Fruit fly (Drosophila melanogaster) whole organism, embryonic: ENCODE results near the gene Tfb5.

Experiments used
- Abd-B ChIP-seq: fragments of 200-800 bp; sonication (Bioruptor generic); optimal IDR thresholded peaks from 2 replicates; lab custom pipeline; 2018; ENCODE audit warnings: missing biosample characterization, mild to moderate bottlenecking, missing genetic modification characterization, moderate library complexity
- Asciz ChIP-seq: fragments of 200-800 bp; sonication (Bioruptor generic); optimal IDR thresholded peaks from 2 replicates; lab custom pipeline; 2017; ENCODE audit warnings: missing biosample characterization, mild to moderate bottlenecking, missing genetic modification characterization, missing genetic modification reagents
- Bdp1 ChIP-seq: fragments of 200-800 bp; sonication (Bioruptor generic); optimal IDR thresholded peaks from 3 replicates; lab custom pipeline; 2016; ENCODE audit warnings: missing biosample characterization, missing genetic modification characterization
- BtbVII ChIP-seq: fragments of 200-800 bp; sonication (Bioruptor generic); optimal IDR thresholded peaks from 3 replicates; lab custom pipeline; 2017; ENCODE audit warnings: missing biosample characterization, mild to moderate bottlenecking, missing genetic modification characterization
- CG10147 ChIP-seq: fragments of 200-800 bp; sonication (Bioruptor generic); optimal IDR thresholded peaks from 2 replicates; lab custom pipeline; 2019; ENCODE audit warnings: missing biosample characterization, mild to moderate bottlenecking, missing genetic modification characterization, moderate library complexity
- CG10431 ChIP-seq: fragments of 200-800 bp; sonication (Bioruptor generic); optimal IDR thresholded peaks from 3 replicates; lab custom pipeline; 2018; ENCODE audit warnings: missing biosample characterization, mild to moderate bottlenecking, missing genetic modification characterization
- CG11456 ChIP-seq: fragments of 200-800 bp; sonication (Bioruptor generic); IDR thresholded peaks from 3 replicates; pipeline ENCODE4 v1.3.6; 2022; ENCODE audit warnings: missing biosample characterization, missing genetic modification characterization
- CG14710 ChIP-seq: fragments of 200-800 bp; sonication (Bioruptor generic); optimal IDR thresholded peaks from 3 replicates; lab custom pipeline; 2019; ENCODE audit warnings: missing biosample characterization, mild to moderate bottlenecking, missing genetic modification characterization, moderate library complexity
- CG17359 ChIP-seq: fragments of 200-800 bp; sonication (Bioruptor generic); optimal IDR thresholded peaks from 3 replicates; lab custom pipeline; 2018; ENCODE audit warnings: missing biosample characterization, mild to moderate bottlenecking, missing genetic modification characterization, moderate library complexity
- CG18619 ChIP-seq: fragments of 200-800 bp; sonication (Bioruptor generic); optimal IDR thresholded peaks from 3 replicates; lab custom pipeline; 2017; ENCODE audit warnings: missing biosample characterization, mild to moderate bottlenecking, missing genetic modification characterization
- CG2199 ChIP-seq: fragments of 200-800 bp; sonication (Bioruptor generic); IDR thresholded peaks from 3 replicates; pipeline ENCODE4 v1.3.6; 2022; ENCODE audit warnings: missing biosample characterization, missing genetic modification characterization
- CG33213 ChIP-seq: fragments of 200-800 bp; sonication (Bioruptor generic); optimal IDR thresholded peaks from 3 replicates; lab custom pipeline; 2016; ENCODE audit warnings: missing biosample characterization, missing genetic modification characterization
- CG34376 ChIP-seq: fragments of 200-800 bp; sonication (Bioruptor generic); optimal IDR thresholded peaks from 2 replicates; lab custom pipeline; 2018; ENCODE audit warnings: missing biosample characterization, mild to moderate bottlenecking, missing genetic modification characterization
- CG3847 ChIP-seq: fragments of 200-800 bp; sonication (Bioruptor generic); IDR thresholded peaks from 2 replicates; pipeline ENCODE4 v1.3.6; 2022; ENCODE audit warnings: missing biosample characterization, missing genetic modification characterization
- CG4820 ChIP-seq: fragments of 200-800 bp; sonication (Bioruptor generic); optimal IDR thresholded peaks from 3 replicates; lab custom pipeline; 2016; ENCODE audit warnings: missing biosample characterization, missing genetic modification characterization
- CG6175 ChIP-seq: fragments of 200-800 bp; sonication (Bioruptor generic); IDR thresholded peaks from 3 replicates; pipeline ENCODE4 v1.3.6; 2022; ENCODE audit warnings: missing biosample characterization, missing genetic modification characterization
- CG7556 ChIP-seq: fragments of 200-800 bp; sonication (Bioruptor generic); optimal IDR thresholded peaks from 2 replicates; lab custom pipeline; 2017; ENCODE audit warnings: missing biosample characterization, mild to moderate bottlenecking, missing genetic modification characterization
- CG7839 ChIP-seq: fragments of 200-800 bp; sonication (Bioruptor generic); optimal IDR thresholded peaks from 3 replicates; lab custom pipeline; 2018; ENCODE audit warnings: missing biosample characterization, mild to moderate bottlenecking, missing genetic modification characterization, moderate library complexity
- CG8359 ChIP-seq: fragments of 200-800 bp; sonication (Bioruptor generic); optimal IDR thresholded peaks from 2 replicates; lab custom pipeline; 2017; ENCODE audit warnings: missing biosample characterization, mild to moderate bottlenecking, missing genetic modification characterization, borderline replicate concordance
- CG9876 ChIP-seq: fragments of 200-800 bp; sonication (Bioruptor generic); optimal IDR thresholded peaks from 2 replicates; lab custom pipeline; 2016; ENCODE audit warnings: missing biosample characterization, missing genetic modification characterization
- D ChIP-seq, 2 experiments: fragments of 200-800 bp in 1 of 2; fragments of >200 bp in 1 of 2; sonication (Bioruptor generic) in 1 of 2; optimal IDR thresholded peaks; 2 replicates in 1 of 2; 3 replicates in 1 of 2; lab custom pipeline; 2017; ENCODE audit warnings: mild to moderate bottlenecking in 1 of 2, missing biosample characterization in 1 of 2, missing genetic modification characterization in 1 of 2, missing genetic modification reagents in 1 of 2
- Dad ChIP-seq: fragments of 200-800 bp; sonication (Bioruptor generic); optimal IDR thresholded peaks from 3 replicates; lab custom pipeline; 2016; ENCODE audit warnings: missing biosample characterization, missing genetic modification characterization
- Dref ChIP-seq: fragments of 200-800 bp; sonication (Bioruptor generic); IDR thresholded peaks from 2 replicates; pipeline ENCODE4 v1.3.6; 2022; ENCODE audit warnings: missing biosample characterization, missing genetic modification characterization
- H2.0 ChIP-seq: fragments of 200-800 bp; sonication (Bioruptor generic); IDR thresholded peaks from 2 replicates; pipeline ENCODE4 v1.3.6; 2022; ENCODE audit warnings: missing biosample characterization, missing genetic modification characterization
- HLH3B ChIP-seq: fragments of 200-800 bp; sonication (Bioruptor generic); IDR thresholded peaks from 2 replicates; pipeline ENCODE4 v1.3.6; 2022; ENCODE audit warnings: missing biosample characterization, missing genetic modification characterization
- Kr ChIP-seq: fragments of 200-800 bp; sonication (Bioruptor generic); optimal IDR thresholded peaks from 2 replicates; lab custom pipeline; 2017; ENCODE audit warnings: missing biosample characterization, mild to moderate bottlenecking, missing genetic modification characterization
- Max ChIP-seq: fragments of 200-800 bp; sonication (Bioruptor generic); optimal IDR thresholded peaks from 2 replicates; lab custom pipeline; 2016; ENCODE audit warnings: missing biosample characterization, mild to moderate bottlenecking, missing genetic modification characterization
- Med ChIP-seq: fragments of 200-800 bp; sonication (Bioruptor generic); peaks from one replicate; lab custom pipeline; 2016; ENCODE audit warnings: missing biosample characterization, missing genetic modification characterization, mild to moderate bottlenecking, inconsistent platforms, moderate library complexity
- NC2α ChIP-seq: fragments of 200-800 bp; sonication (Bioruptor generic); optimal IDR thresholded peaks from 2 replicates; lab custom pipeline; 2016; ENCODE audit warnings: missing biosample characterization, missing genetic modification characterization
- Sin3A ChIP-seq: fragments of >200 bp; optimal IDR thresholded peaks from 2 replicates; lab custom pipeline; 2018
- Sox100B ChIP-seq: fragments of 200-800 bp; sonication (Bioruptor generic); optimal IDR thresholded peaks from 3 replicates; lab custom pipeline; 2018; ENCODE audit warnings: missing biosample characterization, mild to moderate bottlenecking, missing genetic modification characterization
- Ssrp ChIP-seq: fragments of 200-800 bp; sonication (Bioruptor generic); optimal IDR thresholded peaks from 2 replicates; lab custom pipeline; 2018; ENCODE audit warnings: missing biosample characterization, mild to moderate bottlenecking, missing genetic modification characterization, moderate library complexity
- cato ChIP-seq: fragments of 200-800 bp; sonication (Bioruptor generic); optimal IDR thresholded peaks from 2 replicates; lab custom pipeline; 2016; ENCODE audit warnings: missing biosample characterization, missing genetic modification characterization, borderline replicate concordance
- chm ChIP-seq: fragments of 200-800 bp; sonication (Bioruptor generic); IDR thresholded peaks from 2 replicates; pipeline ENCODE4 v1.3.6; 2022; ENCODE audit warnings: missing biosample characterization, missing genetic modification characterization
- da ChIP-seq: fragments of 200-800 bp; sonication (Bioruptor generic); optimal IDR thresholded peaks from 2 replicates; lab custom pipeline; 2016; ENCODE audit warnings: missing biosample characterization, missing genetic modification characterization
- dm ChIP-seq: fragments of 200-800 bp; sonication (Bioruptor generic); optimal IDR thresholded peaks from 3 replicates; lab custom pipeline; 2016; ENCODE audit warnings: missing biosample characterization, missing genetic modification characterization
- dmrt99B ChIP-seq: fragments of 200-800 bp; sonication (Bioruptor generic); optimal IDR thresholded peaks from 2 replicates; lab custom pipeline; 2018; ENCODE audit warnings: missing biosample characterization, mild to moderate bottlenecking, missing genetic modification characterization, moderate library complexity
- her ChIP-seq: fragments of 200-800 bp; sonication (Bioruptor generic); optimal IDR thresholded peaks from 2 replicates; lab custom pipeline; 2016; ENCODE audit warnings: missing biosample characterization, missing genetic modification characterization
- odd ChIP-seq: fragments of 200-800 bp; sonication (Bioruptor generic); optimal IDR thresholded peaks from 2 replicates; lab custom pipeline; 2017; ENCODE audit warnings: missing biosample characterization, mild to moderate bottlenecking, missing genetic modification characterization
- rib ChIP-seq: fragments of 200-800 bp; sonication (Bioruptor generic); IDR thresholded peaks from 2 replicates; pipeline ENCODE4 v1.3.6; 2022; ENCODE audit warnings: missing biosample characterization, missing genetic modification characterization
- ro ChIP-seq: fragments of 200-800 bp; sonication (Bioruptor generic); IDR thresholded peaks from 2 replicates; pipeline ENCODE4 v1.3.6; 2022; ENCODE audit warnings: missing biosample characterization, missing genetic modification characterization
- shn ChIP-seq: fragments of 200-800 bp; sonication (Bioruptor generic); optimal IDR thresholded peaks from 3 replicates; lab custom pipeline; 2016; ENCODE audit warnings: missing biosample characterization, missing genetic modification characterization
- ssp ChIP-seq: fragments of 200-800 bp; sonication (Bioruptor generic); IDR thresholded peaks from 2 replicates; pipeline ENCODE4 v1.3.6; 2022; ENCODE audit warnings: missing biosample characterization, missing genetic modification characterization
- tin ChIP-seq: fragments of 200-800 bp; sonication (Bioruptor generic); optimal IDR thresholded peaks from 3 replicates; lab custom pipeline; 2016; ENCODE audit warnings: missing biosample characterization, missing genetic modification characterization
- tx ChIP-seq: fragments of 200-800 bp; sonication (Bioruptor generic); optimal IDR thresholded peaks from 2 replicates; lab custom pipeline; 2016; ENCODE audit warnings: missing biosample characterization, missing genetic modification characterization
- unpg ChIP-seq: fragments of 200-800 bp; sonication (Bioruptor generic); optimal IDR thresholded peaks from 3 replicates; lab custom pipeline; 2018; ENCODE audit warnings: missing biosample characterization, mild to moderate bottlenecking, missing genetic modification characterization, moderate library complexity
- vfl ChIP-seq: fragments of 200-800 bp; sonication (Bioruptor generic); optimal IDR thresholded peaks from 2 replicates; lab custom pipeline; 2016; ENCODE audit warnings: missing biosample characterization, missing genetic modification characterization
- vnd ChIP-seq: fragments of 200-800 bp; sonication (Bioruptor generic); IDR thresholded peaks from 3 replicates; pipeline ENCODE4 v1.3.6; 2022; ENCODE audit warnings: missing biosample characterization, missing genetic modification characterization; ENCODE audit not compliant: partially characterized antibody
- wor ChIP-seq: fragments of 200-800 bp; sonication (Bioruptor generic); IDR thresholded peaks from 2 replicates; pipeline ENCODE4 v1.3.6; 2022; ENCODE audit warnings: missing biosample characterization, missing genetic modification characterization
- zen2 ChIP-seq: fragments of 200-800 bp; sonication (Bioruptor generic); IDR thresholded peaks from 3 replicates; pipeline ENCODE4 v1.3.6; 2022; ENCODE audit warnings: missing biosample characterization, missing genetic modification characterization; ENCODE audit not compliant: partially characterized antibody

The Tfb5 gene

dm6 chr2L:5052367-5052914 is 41.8 kb upstream of the Tfb5 start, which contains the start of gene senju (continued):
- TF ChIP-seq vnd (GFP tag; lab: Robert Waterston, UW) (peak; percentile 23; the same call in 1 of the 3 replicates), NC2α (peak; percentile 66), wor (GFP tag; lab: Robert Waterston, UW) (no peak), vfl (GFP tag; lab: Kevin White, UChicago) (peak; percentile 82), Ssrp (tag; lab: Kevin White, UChicago) (peak; percentile 66), CG8359 (GFP tag; lab: Kevin White, UChicago) (peak; percentile 63), CG17359 (tag; lab: Kevin White, UChicago) (peak; percentile 78), CG7839 (tag; lab: Kevin White, UChicago) (peak; percentile 79), CG11456 (peak; percentile 90), CG9876 (peak; percentile 66), dmrt99B (tag; lab: Kevin White, UChicago) (peak; percentile 78), odd (GFP tag; lab: Kevin White, UChicago) (peak; percentile 79), cato (GFP tag; lab: Kevin White, UChicago) (peak; percentile 58), Max (GFP tag; lab: Kevin White, UChicago) (peak; percentile 90), CG10147 (GFP tag; lab: Kevin White, UChicago) (peak; percentile 64), unpg (GFP tag; lab: Kevin White, UChicago) (peak; percentile 80), H2.0 (GFP tag; lab: Robert Waterston, UW) (peak; percentile 70), dm (peak; percentile 95), CG10431 (GFP tag; lab: Kevin White, UChicago) (peak; percentile 49), Sox100B (GFP tag; lab: Kevin White, UChicago) (peak; percentile 69), CG6175 (GFP tag; lab: Robert Waterston, UW) (peak; percentile 52; the same call in 2 of the 3 replicates), Kr (peak; percentile 33), Med (GFP tag; lab: Kevin White, UChicago) (peak; percentile 98), zen2 (no peak), da (GFP tag; lab: Kevin White, UChicago) (peak; percentile 22), CG2199 (GFP tag; lab: Robert Waterston, UW) (0 out of 3 replicates have a peak, but pooled peaks have one; percentile 35), CG34376 (peak; percentile 95), Dref (GFP tag; lab: Robert Waterston, UW) (peak; percentile 48), chm (GFP tag; lab: Robert Waterston, UW) (peak; percentile 87), HLH3B (GFP tag; lab: Robert Waterston, UW) (peak; percentile 78), CG33213 (GFP tag; lab: Kevin White, UChicago) (peak; percentile 81), her (GFP tag; lab: Kevin White, UChicago) (peak; percentile 91), CG4820 (GFP tag; lab: Kevin White, UChicago) (peak; percentile 64), Sin3A (lab: Kevin White, UChicago) (peak; percentile 77), CG3847 (GFP tag; lab: Robert Waterston, UW) (peak; percentile 90), tin (GFP tag; lab: Kevin White, UChicago) (peak; percentile 84), ssp (GFP tag; lab: Robert Waterston, UW) (peak; percentile 62), Dad (GFP tag; lab: Kevin White, UChicago) (peak; percentile 88), Asciz (GFP tag; lab: Kevin White, UChicago) (peak; percentile 74), CG18619 (GFP tag; lab: Kevin White, UChicago) (peak; percentile 87), Abd-B (GFP tag; lab: Kevin White, UChicago) (peak; percentile 16), CG7556 (GFP tag; lab: Kevin White, UChicago) (peak; percentile 86), shn (peak; percentile 86), tx (GFP tag; lab: Kevin White, UChicago) (peak; percentile 82), BtbVII (GFP tag; lab: Kevin White, UChicago) (peak; percentile 84), D (optimal IDR thresholded peaks at IDR 0.05; lab: Kevin White, UChicago) (peak; percentile 67), D (GFP tag; optimal IDR thresholded peaks at IDR 0.05; lab: Kevin White, UChicago) (peak; percentile 55), rib (GFP tag; lab: Robert Waterston, UW) (peak; percentile 95), CG14710 (tag; lab: Kevin White, UChicago) (peak; percentile 69), Bdp1 (peak; percentile 78), ro (GFP tag; lab: Robert Waterston, UW) (peak; percentile 43; the same call in 1 of the 2 replicates)
